Fruit fly (Drosophila melanogaster): ENCODE measurements around the gene tal-AA.
A peak's percentile ranks its signal among the peaks of the same experiment; 100 is the strongest.

Gene tal-AA

DNA sequence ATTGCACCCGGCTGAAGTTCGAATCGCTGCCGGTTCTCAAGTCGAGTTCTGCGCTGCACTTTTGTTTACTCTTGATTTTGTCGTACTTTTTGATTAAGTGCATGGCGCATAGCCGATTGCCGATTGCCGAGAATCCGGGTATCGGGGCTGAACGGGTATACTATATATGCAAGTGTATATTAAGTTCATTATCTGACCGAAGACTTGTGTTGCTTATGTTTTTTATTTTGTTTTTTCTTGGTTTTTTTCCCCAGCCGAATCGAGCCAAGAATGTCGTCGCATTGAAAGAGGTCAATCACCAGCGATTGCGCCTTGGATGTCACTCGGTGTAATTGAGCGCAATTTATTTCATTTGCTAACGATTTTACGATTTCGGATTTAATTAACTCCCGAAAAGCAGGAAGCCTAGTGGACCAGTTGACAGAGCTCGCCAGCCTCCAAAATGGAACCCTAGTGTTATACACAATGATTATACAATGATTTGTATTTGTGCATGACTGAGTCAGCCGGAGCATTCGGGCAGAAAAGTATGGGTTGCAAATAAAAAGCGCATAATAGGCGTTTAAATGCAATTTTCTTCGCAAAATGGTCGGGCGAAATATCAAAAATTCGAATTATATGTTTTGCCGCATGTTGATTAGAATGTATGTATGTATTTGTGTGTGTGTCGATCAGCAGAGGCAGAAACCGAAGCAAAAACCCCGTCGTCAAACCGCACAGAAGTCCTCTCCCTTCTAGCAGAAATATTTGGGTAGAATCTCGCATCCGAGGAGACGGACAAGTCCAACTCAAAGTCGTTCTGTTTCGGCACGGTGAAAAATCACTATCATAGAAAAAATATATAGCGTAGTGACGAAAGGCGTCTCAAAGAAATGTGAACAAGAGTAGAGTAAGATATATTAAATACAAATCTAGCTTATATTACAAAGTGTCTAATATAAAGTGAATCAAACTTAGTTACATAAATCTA, 15.3 kb downstream of the tal-AA start, which contains the start of gene Mst87F:
TSS of gene Mst87F (minus strand) at position 56 of the 970 bp plus-strand sequence.
- no peak for TF ChIP-seq CG10431 (GFP tag; optimal IDR thresholded peaks at IDR 0.05)
- no peak for TF ChIP-seq CG8359 (GFP tag; optimal IDR thresholded peaks at IDR 0.05; ENCODE audit: borderline replicate concordance)
- no peak for TF ChIP-seq slbo (GFP tag; IDR thresholded peaks at IDR 0.05)
- TF ChIP-seq Fer3 (tag; optimal IDR thresholded peaks at IDR 0.05): no peak
- no peak for TF ChIP-seq CG7928 (GFP tag; optimal IDR thresholded peaks at IDR 0.05)
- peak; percentile 26 for TF ChIP-seq Ets65A (GFP tag)
- no peak for TF ChIP-seq CG3065 (GFP tag; optimal IDR thresholded peaks at IDR 0.05)
- peak; percentile 32 for TF ChIP-seq nom (GFP tag; optimal IDR thresholded peaks at IDR 0.05)
- no peak for TF ChIP-seq her (GFP tag; optimal IDR thresholded peaks at IDR 0.05)
- TF ChIP-seq btn (GFP tag; optimal IDR thresholded peaks at IDR 0.05): no peak
- TF ChIP-seq HLH54F (GFP tag; optimal IDR thresholded peaks at IDR 0.05): no peak
- no peak for TF ChIP-seq ken (GFP tag; IDR thresholded peaks at IDR 0.05)
- no peak for TF ChIP-seq Asciz (GFP tag; optimal IDR thresholded peaks at IDR 0.05)
- TF ChIP-seq NfI (GFP tag; optimal IDR thresholded peaks at IDR 0.05): no peak
- no peak for TF ChIP-seq Atf6 (GFP tag; IDR thresholded peaks at IDR 0.05)
- no peak for TF ChIP-seq kni (GFP tag; optimal IDR thresholded peaks at IDR 0.05)
- TF ChIP-seq sens (GFP tag): peak; percentile 57
- TF ChIP-seq HmgD (GFP tag; optimal IDR thresholded peaks at IDR 0.05): no peak
- no peak for TF ChIP-seq CG1647 (GFP tag; optimal IDR thresholded peaks at IDR 0.05)
- TF ChIP-seq E2f1 (GFP tag; IDR thresholded peaks at IDR 0.05): no peak
- TF ChIP-seq CG7963 (GFP tag; IDR thresholded peaks at IDR 0.05; ENCODE audit: partially characterized antibody): no peak
- no peak for TF ChIP-seq CG18262 (tag; optimal IDR thresholded peaks at IDR 0.05)
- TF ChIP-seq eve (GFP tag; optimal IDR thresholded peaks at IDR 0.05): no peak
- no peak for TF ChIP-seq CG9609 (GFP tag; optimal IDR thresholded peaks at IDR 0.05)
- TF ChIP-seq Meics (GFP tag; optimal IDR thresholded peaks at IDR 0.05): peak; percentile 15
- no peak for TF ChIP-seq CG8290 (GFP tag; optimal IDR thresholded peaks at IDR 0.05)
- TF ChIP-seq CG8290 (tag; optimal IDR thresholded peaks at IDR 0.05): no peak

DNA sequence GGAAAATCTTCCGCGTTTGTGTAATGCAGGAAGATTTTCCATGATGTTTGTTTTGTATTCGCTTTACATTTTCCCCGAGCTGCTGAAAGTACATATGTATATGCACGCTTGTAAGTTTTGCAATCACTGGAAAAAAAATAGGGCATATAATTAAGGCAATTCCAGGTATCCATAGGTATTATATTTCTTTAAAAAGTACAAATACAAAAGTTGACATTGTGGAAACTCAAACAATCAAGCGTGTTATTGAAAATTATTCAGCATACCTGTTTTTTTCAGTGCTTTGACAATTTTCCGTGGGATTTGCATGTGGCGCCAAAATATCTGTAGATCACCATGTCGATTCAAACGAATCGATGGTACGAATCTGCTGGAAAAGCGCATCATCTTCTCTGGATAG, 18.1 kb downstream of the tal-AA start:
- peak; percentile 56 for TF ChIP-seq Drgx (GFP tag; IDR thresholded peaks at IDR 0.05)
- TF ChIP-seq phol (tag; optimal IDR thresholded peaks at IDR 0.05): peak; percentile 10
- TF ChIP-seq sens (GFP tag): peak; percentile 55
- no peak for TF ChIP-seq usp (GFP tag; optimal IDR thresholded peaks at IDR 0.05)

DNA sequence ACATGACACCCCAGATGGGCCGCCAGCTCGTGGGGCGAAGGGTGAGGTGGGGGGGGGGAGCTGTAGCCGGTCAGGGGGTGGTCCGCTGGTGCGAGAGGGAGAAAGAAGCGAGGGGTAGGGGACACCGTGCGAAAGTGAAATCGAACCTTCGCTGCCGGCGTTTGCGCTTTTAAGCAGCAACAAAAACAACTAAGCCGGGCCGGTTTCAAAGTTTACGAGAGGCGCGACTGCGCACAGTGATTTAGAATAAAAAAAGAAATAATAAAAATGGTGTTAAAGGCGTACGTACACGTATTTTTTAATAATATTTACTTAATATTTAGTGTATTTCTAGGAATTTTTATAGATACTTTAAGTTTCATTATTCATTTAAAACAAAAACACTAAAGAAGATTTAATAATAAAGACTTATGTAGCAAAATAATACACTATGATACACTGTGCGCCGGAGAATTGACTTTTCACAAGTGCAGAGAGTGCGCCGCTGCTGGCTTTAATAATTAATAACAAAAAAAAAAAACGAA, 18.7 kb downstream of the tal-AA start:
- no peak for TF ChIP-seq sug (tag; optimal IDR thresholded peaks at IDR 0.05)
- peak; percentile 79 for TF ChIP-seq oc (tag; optimal IDR thresholded peaks at IDR 0.05)
- TF ChIP-seq otp (GFP tag; IDR thresholded peaks at IDR 0.05): peak; percentile 61; the same call in 1 of the 3 replicates
- TF ChIP-seq CG17912 (GFP tag; optimal IDR thresholded peaks at IDR 0.05): no peak
- peak; percentile 72 for TF ChIP-seq CG2712 (tag; optimal IDR thresholded peaks at IDR 0.05)
- TF ChIP-seq CG34376 (GFP tag; optimal IDR thresholded peaks at IDR 0.05): no peak
- peak; percentile 82 for TF ChIP-seq so (GFP tag; IDR thresholded peaks at IDR 0.05)
- TF ChIP-seq Sox102F (GFP tag; optimal IDR thresholded peaks at IDR 0.05): peak; percentile 83
- TF ChIP-seq bcd (GFP tag; optimal IDR thresholded peaks at IDR 0.05): peak; percentile 15
- TF ChIP-seq Ssrp (tag; optimal IDR thresholded peaks at IDR 0.05): peak; percentile 63
- TF ChIP-seq Hr51 (GFP tag; optimal IDR thresholded peaks at IDR 0.05): peak in 1 of 2 experiments; percentile 76
- TF ChIP-seq gsb (GFP tag; IDR thresholded peaks at IDR 0.05): no peak
- peak; percentile 57; the same call in 1 of the 2 replicates for TF ChIP-seq CG32767 (GFP tag; IDR thresholded peaks at IDR 0.05)
- TF ChIP-seq CG7271 (tag; optimal IDR thresholded peaks at IDR 0.05): no peak
- TF ChIP-seq eve (GFP tag; optimal IDR thresholded peaks at IDR 0.05): no peak
- no peak for TF ChIP-seq CG13123 (GFP tag; optimal IDR thresholded peaks at IDR 0.05)
- TF ChIP-seq CG4360 (GFP tag; IDR thresholded peaks at IDR 0.05): peak; percentile 31; the same call in 1 of the 2 replicates
- TF ChIP-seq CG3995 (GFP tag; optimal IDR thresholded peaks at IDR 0.05): no peak
- TF ChIP-seq Gug (GFP tag; IDR thresholded peaks at IDR 0.05): peak; percentile 41; the same call in 1 of the 4 replicates
